Worm (Caenorhabditis elegans) whole organism, midembryonic: ENCODE data around the gene F26G1.15.

Experiments used
- T22C8.4 ChIP-seq: fragments of 200-800 bp; sonication (Bioruptor generic); IDR thresholded peaks from 2 replicates; pipeline ENCODE4 v1.3.6; 2022; ENCODE audit warnings: missing genetic modification characterization, missing compliant biosample characterization
- cog-1 ChIP-seq: sonication (generic microtip); optimal IDR thresholded peaks from 2 replicates; lab custom pipeline; 2016; ENCODE audit warnings: missing genetic modification characterization, missing compliant biosample characterization
- flt-1 ChIP-seq: fragments of 200-800 bp; sonication (Bioruptor generic); IDR thresholded peaks from 2 replicates; pipeline ENCODE4 v1.3.6; 2022; ENCODE audit warnings: missing genetic modification characterization, missing compliant biosample characterization
- klf-2 ChIP-seq: fragments of 200-800 bp; sonication (Bioruptor generic); conservative IDR thresholded peaks from 2 replicates; pipeline ENCODE4 v1.3.6; 2022; ENCODE audit warnings: missing genetic modification reagents, missing genetic modification characterization, missing compliant biosample characterization
- med-1 ChIP-seq: sonication (generic microtip); optimal IDR thresholded peaks from 2 replicates; lab custom pipeline; 2017; ENCODE audit warnings: missing genetic modification characterization, mild to moderate bottlenecking, missing compliant biosample characterization, antibody characterized with exemption, missing genetic modification reagents; ENCODE audit not compliant: insufficient read depth
- ref-1 ChIP-seq: fragments of 200-800 bp; sonication (Bioruptor generic); conservative IDR thresholded peaks from 2 replicates; pipeline ENCODE4 v1.3.6; 2022; ENCODE audit warnings: missing genetic modification reagents, missing genetic modification characterization, missing compliant biosample characterization
- tab-1 ChIP-seq: fragments of 200-800 bp; sonication (Bioruptor generic); IDR thresholded peaks from 2 replicates; pipeline ENCODE4 v1.3.6; 2022; ENCODE audit warnings: missing genetic modification characterization, missing compliant biosample characterization
- ztf-23 ChIP-seq: fragments of 200-800 bp; sonication (Bioruptor generic); IDR thresholded peaks from 2 replicates; pipeline ENCODE4 v1.3.6; 2022; ENCODE audit warnings: missing genetic modification reagents, missing genetic modification characterization, missing compliant biosample characterization
- ztf-29 ChIP-seq: fragments of 200-800 bp; sonication (Bioruptor generic); IDR thresholded peaks from 2 replicates; pipeline ENCODE4 v1.3.6; 2022; ENCODE audit warnings: missing genetic modification reagents, missing genetic modification characterization, missing compliant biosample characterization

The F26G1.15 gene

ce11 chrII:4789835-4790343 lies at the start of gene F26G1.15:
F26G1.15 (plus strand) TSS chrII:4790293.
- TF ChIP-seq cog-1 (tag; lab: Kevin White, UChicago) = no peak

DNA sequence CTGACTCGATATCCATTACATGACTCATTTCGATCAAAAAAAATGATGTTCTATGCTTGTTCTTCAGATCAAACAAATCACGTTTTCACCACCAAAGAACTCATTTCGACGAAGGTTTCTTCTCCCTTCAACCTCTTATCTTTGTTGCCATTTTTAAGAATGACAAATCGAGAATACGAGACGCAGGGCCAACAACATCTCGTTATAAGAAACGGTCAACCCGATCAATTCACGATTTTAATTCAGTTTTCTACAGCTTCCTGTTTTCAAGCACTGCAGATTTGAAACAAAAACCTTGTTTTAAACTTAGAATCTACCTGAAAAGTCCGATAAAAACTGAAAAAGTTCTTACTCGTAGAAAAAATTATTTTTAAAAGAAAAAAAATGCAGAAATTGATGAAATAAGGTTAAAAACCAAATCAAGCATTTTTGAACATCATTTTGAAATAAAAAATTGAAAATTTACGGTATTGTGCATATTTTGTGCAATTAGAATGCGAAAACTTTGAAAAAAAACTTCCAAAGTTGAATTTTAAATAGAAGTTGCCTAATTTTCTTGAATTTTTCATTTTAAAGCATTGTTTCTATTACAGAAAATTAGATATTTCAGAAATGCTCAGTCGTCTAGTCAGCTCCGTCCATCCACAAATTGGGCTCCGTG lies 48.4 kb upstream of the F26G1.15 start, which contains the start of gene acs-11:
TSS of gene acs-11 (plus strand) at position 611 of the 661 bp plus-strand sequence.
- no peak for TF ChIP-seq cog-1 (tag; lab: Kevin White, UChicago)
- no peak for TF ChIP-seq flt-1 (GFP tag; lab: Robert Waterston, UW)

DNA sequence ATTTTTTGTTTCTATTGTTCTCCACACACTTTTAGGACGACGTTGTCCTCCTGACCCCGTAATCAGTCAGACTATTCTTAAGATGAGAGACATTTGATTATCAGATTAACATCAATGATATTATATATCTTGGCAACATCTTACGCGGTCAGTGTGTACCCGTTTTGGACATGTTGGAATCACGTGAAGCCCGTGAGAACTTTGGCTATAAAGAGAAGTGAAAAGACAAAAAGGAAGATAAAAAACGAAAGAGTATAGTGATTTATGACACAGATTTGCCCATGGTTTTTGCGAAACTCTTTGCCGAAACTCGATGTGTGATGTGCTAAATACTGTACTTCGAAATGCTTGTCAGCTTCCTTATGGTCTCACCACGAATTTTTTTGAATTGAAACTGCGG lies 44.8 kb upstream of the F26G1.15 start:
- TF ChIP-seq klf-2 (GFP tag; lab: Robert Waterston, UW) (no peak), cog-1 (tag; lab: Kevin White, UChicago) (no peak), ref-1 (GFP tag; lab: Robert Waterston, UW) (no peak), ztf-23 (GFP tag; lab: Robert Waterston, UW) (no peak), ztf-29 (no peak)

DNA sequence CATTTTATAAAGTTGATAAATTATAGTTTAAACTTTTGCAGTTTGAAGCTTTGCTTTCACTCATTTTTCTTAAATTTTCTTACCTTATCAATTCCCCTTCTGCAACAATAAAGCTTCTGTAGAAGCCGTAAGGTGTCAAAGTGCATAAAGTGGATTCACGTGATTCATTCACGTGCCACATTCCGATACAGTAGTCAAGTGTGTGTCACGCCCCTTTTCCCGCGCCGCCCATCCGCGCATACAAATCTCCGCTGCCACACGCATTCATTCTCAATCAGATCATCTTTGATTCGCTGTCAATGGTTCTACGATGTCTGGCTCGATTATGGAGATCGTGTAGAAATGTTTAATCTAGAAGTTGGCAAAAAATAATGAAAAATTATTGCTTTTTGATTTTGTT lies 43.0 kb upstream of the F26G1.15 start:
- TF ChIP-seq cog-1 (tag; lab: Kevin White, UChicago) (no peak), klf-2 (GFP tag; lab: Robert Waterston, UW) (no peak), T22C8.4 (no peak), flt-1 (GFP tag; lab: Robert Waterston, UW) (no peak), tab-1 (GFP tag; lab: Robert Waterston, UW) (no peak), med-1 (GFP tag; lab: Kevin White, UChicago) (no peak), ztf-23 (GFP tag; lab: Robert Waterston, UW) (no peak), ref-1 (GFP tag; lab: Robert Waterston, UW) (no peak), ztf-29 (no peak)

ce11 chrII:4747697-4748096 lies 42.4 kb upstream of the F26G1.15 start:
- TF ChIP-seq flt-1 (GFP tag; lab: Robert Waterston, UW) = no peak
- TF ChIP-seq cog-1 (tag; lab: Kevin White, UChicago) = no peak
- TF ChIP-seq klf-2 (GFP tag; lab: Robert Waterston, UW) = no peak
- TF ChIP-seq ztf-29 = no peak
- TF ChIP-seq ztf-23 (GFP tag; lab: Robert Waterston, UW) = no peak
- no peak for TF ChIP-seq med-1 (GFP tag; lab: Kevin White, UChicago)
- TF ChIP-seq tab-1 (GFP tag; lab: Robert Waterston, UW) = no peak
- TF ChIP-seq ref-1 (GFP tag; lab: Robert Waterston, UW) = no peak
- TF ChIP-seq T22C8.4 = no peak

ce11 chrII:4748374-4748773 lies 41.7 kb upstream of the F26G1.15 start:
- TF ChIP-seq flt-1 (GFP tag; lab: Robert Waterston, UW) = no peak
- TF ChIP-seq klf-2 (GFP tag; lab: Robert Waterston, UW) = no peak

DNA sequence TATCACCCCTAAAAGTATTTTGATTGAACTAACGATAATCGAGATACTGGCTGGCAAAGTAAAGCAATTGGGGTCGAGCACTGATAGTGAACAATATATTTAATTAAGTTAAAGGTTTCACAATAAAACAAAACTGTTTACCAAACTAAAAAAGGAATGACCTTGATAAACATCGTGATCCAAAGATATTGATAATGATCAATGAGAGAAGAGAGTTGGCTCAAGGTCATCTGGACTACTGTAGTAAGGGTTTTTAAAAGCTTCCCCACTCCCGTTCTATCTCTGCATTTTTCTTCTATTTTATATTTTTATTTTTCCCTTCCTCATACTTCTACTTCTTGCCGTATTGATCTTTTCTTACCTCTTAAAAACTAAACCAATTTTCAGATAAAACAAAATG lies 40.5 kb upstream of the F26G1.15 start, which contains the start of gene F41C3.2:
TSS of gene F41C3.2 (plus strand) at position 388 of the 400 bp plus-strand sequence.
- no peak for TF ChIP-seq med-1 (GFP tag; lab: Kevin White, UChicago)
- no peak for TF ChIP-seq tab-1 (GFP tag; lab: Robert Waterston, UW)

DNA sequence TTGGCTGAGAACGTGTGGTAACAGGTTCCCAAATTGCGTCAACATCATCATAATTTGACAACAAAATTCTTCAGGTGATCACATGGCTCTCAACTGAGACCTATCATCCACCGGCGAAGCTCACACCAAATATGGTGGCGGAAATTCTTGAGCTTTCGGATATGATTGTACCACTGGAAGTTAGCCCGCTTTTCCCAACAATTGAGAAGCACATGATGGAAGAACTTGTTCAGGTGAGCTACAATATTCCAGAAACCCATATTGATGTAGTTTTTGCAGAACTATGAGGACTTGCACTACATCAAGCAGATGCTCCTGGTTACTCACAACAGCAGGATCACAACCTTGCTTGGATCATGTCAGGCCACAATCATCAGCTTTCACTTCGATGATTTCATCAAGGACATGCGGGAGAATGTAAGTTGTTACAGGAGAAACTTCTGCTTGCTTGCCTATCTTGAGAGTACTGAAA lies 37.8 kb upstream of the F26G1.15 start, which contains the start of gene F41C3.1:
TSS of gene F41C3.1 (plus strand) at position 51 of the 472 bp plus-strand sequence.
- TF ChIP-seq T22C8.4 (no peak), flt-1 (GFP tag; lab: Robert Waterston, UW) (no peak), cog-1 (tag; lab: Kevin White, UChicago) (no peak), ztf-29 (no peak), klf-2 (GFP tag; lab: Robert Waterston, UW) (no peak), med-1 (GFP tag; lab: Kevin White, UChicago) (no peak), ref-1 (GFP tag; lab: Robert Waterston, UW) (no peak), ztf-23 (GFP tag; lab: Robert Waterston, UW) (no peak), tab-1 (GFP tag; lab: Robert Waterston, UW) (no peak)

DNA sequence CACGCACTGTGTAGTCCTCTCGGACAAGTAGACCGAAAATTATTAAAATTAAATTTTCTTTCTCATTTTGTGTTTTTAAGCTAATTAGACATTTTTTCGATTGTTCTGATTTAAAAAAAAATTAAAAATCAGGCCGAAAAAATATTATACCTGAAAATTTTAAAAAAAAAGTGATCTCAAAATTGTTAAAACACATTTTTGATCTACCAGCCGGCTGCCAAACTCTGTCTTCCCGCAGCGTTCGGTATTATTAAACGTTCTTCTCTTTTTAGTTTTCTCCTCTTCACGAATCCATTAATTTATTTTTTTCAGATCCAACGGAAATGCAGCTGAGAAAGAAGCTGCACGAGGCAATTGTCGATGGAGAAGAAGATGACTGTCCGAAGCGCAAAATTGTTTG lies 37.0 kb upstream of the F26G1.15 start, which contains the start of gene C27D9.1:
TSS of gene C27D9.1 (plus strand) at position 281 of the 400 bp plus-strand sequence.
- TF ChIP-seq ztf-23 (GFP tag; lab: Robert Waterston, UW) (no peak), cog-1 (tag; lab: Kevin White, UChicago) (no peak), T22C8.4 (no peak), flt-1 (GFP tag; lab: Robert Waterston, UW) (no peak), klf-2 (GFP tag; lab: Robert Waterston, UW) (no peak), med-1 (GFP tag; lab: Kevin White, UChicago) (no peak), ref-1 (GFP tag; lab: Robert Waterston, UW) (no peak), tab-1 (GFP tag; lab: Robert Waterston, UW) (no peak), ztf-29 (no peak)

DNA sequence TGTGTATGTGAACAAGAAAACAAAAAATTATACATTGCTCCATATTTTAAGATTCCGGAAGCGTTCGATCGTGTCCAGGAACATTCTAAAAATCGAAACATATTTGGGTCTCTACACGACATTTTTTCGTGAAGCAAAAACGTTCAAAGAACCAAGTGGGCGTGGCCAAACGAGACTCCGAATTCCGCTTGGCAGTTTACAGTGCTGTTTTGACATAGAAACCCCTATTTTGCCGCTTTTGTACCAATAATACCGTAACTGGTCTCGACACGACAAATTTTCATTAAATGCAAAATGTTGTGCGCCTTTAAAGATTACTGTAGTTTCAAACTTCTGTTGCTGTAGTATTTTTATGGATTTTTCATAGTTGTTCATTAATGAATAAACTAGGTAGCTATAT lies 34.4 kb upstream of the F26G1.15 start:
- TF ChIP-seq klf-2 (GFP tag; lab: Robert Waterston, UW) = no peak
- TF ChIP-seq med-1 (GFP tag; lab: Kevin White, UChicago) = no peak
- TF ChIP-seq ztf-23 (GFP tag; lab: Robert Waterston, UW) = no peak
- no peak for TF ChIP-seq flt-1 (GFP tag; lab: Robert Waterston, UW)
- TF ChIP-seq ztf-29 = no peak
- TF ChIP-seq T22C8.4 = no peak
- TF ChIP-seq cog-1 (tag; lab: Kevin White, UChicago) = no peak
- TF ChIP-seq tab-1 (GFP tag; lab: Robert Waterston, UW) = no peak
- no peak for TF ChIP-seq ref-1 (GFP tag; lab: Robert Waterston, UW)
